Worm (Caenorhabditis elegans): ENCODE results near the gene Y50E8A.2.

The Y50E8A.2 gene

DNA sequence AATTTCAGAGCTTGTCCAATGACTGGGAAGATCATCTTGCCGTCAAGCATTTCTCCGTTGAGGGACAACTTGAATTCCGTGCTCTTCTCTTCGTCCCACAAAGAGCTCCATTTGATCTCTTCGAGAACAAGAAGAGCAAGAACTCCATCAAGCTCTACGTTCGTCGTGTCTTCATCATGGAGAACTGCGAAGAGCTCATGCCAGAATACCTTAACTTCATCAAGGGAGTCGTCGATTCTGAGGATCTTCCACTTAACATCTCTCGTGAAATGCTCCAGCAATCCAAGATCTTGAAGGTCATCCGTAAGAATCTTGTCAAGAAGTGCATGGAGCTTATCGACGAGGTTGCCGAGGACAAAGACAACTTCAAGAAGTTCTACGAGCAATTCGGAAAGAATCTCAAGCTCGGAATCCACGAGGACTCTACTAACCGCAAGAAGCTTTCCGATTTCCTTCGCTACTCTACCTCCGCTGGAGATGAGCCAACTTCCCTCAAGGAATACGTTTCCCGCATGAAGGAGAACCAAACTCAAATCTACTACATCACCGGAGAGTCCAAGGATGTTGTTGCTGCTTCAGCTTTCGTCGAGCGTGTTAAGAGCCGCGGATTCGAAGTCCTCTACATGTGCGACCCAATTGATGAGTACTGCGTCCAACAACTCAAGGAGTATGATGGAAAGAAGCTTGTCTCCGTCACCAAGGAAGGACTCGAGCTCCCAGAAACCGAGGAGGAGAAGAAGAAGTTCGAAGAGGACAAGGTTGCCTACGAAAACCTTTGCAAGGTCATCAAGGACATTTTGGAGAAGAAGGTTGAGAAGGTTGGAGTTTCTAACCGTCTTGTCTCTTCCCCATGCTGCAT lies 41.3 kb downstream of the Y50E8A.2 start:
- peak; percentile 5 for TF ChIP-seq ztf-4 (tag; optimal IDR thresholded peaks at IDR 0.05)
- no peak for TF ChIP-seq elt-2 (tag; optimal IDR thresholded peaks at IDR 0.05)
- TF ChIP-seq nfya-1 (tag; optimal IDR thresholded peaks at IDR 0.05; ENCODE audit: insufficient read depth), result peak; percentile 25
- no peak for TF ChIP-seq skn-1 (tag; optimal IDR thresholded peaks at IDR 0.05)
- TF ChIP-seq nhr-23 (tag; optimal IDR thresholded peaks at IDR 0.05), result no peak
- TF ChIP-seq nhr-43 (tag; optimal IDR thresholded peaks at IDR 0.05; ENCODE audit: poor library complexity, severe bottlenecking), result no peak
- TF ChIP-seq ceh-28 (tag; optimal IDR thresholded peaks at IDR 0.05), result no peak
- TF ChIP-seq nhr-12 (tag; optimal IDR thresholded peaks at IDR 0.05), result no peak
- TF ChIP-seq sea-2 (GFP tag; optimal IDR thresholded peaks at IDR 0.05), result no peak
- TF ChIP-seq aly-2 (tag; optimal IDR thresholded peaks at IDR 0.05), result no peak
- TF ChIP-seq daf-12 (tag; optimal IDR thresholded peaks at IDR 0.05), result no peak
- no peak for TF ChIP-seq lsy-12 (tag; optimal IDR thresholded peaks at IDR 0.05)
- no peak for TF ChIP-seq zag-1 (tag; optimal IDR thresholded peaks at IDR 0.05)
- no peak for TF ChIP-seq tbx-2 (tag; optimal IDR thresholded peaks at IDR 0.05)
- TF ChIP-seq nhr-76 (tag; optimal IDR thresholded peaks at IDR 0.05), result no peak
- no peak for TF ChIP-seq nhr-28 (tag; optimal IDR thresholded peaks at IDR 0.05)
- no peak for TF ChIP-seq ZK546.5 (tag; optimal IDR thresholded peaks at IDR 0.05)
- TF ChIP-seq ceh-82 (tag; optimal IDR thresholded peaks at IDR 0.05), result no peak
- TF ChIP-seq pha-4 (tag; optimal IDR thresholded peaks at IDR 0.05), result peak; percentile 16
- TF ChIP-seq fos-1 (tag; optimal IDR thresholded peaks at IDR 0.05), result no peak
- TF ChIP-seq lin-15B (tag; optimal IDR thresholded peaks at IDR 0.05), result no peak
- no peak for TF ChIP-seq hmg-11 (tag; optimal IDR thresholded peaks at IDR 0.05)
- no peak for TF ChIP-seq jun-1 (tag; optimal IDR thresholded peaks at IDR 0.05)
- TF ChIP-seq nhr-77 (tag; optimal IDR thresholded peaks at IDR 0.05), result no peak
- TF ChIP-seq ama-1 (optimal IDR thresholded peaks at IDR 0.05), result peak; percentile 91
- TF ChIP-seq elt-3 (tag; optimal IDR thresholded peaks at IDR 0.05), result no peak
- TF ChIP-seq pqm-1 (tag; optimal IDR thresholded peaks at IDR 0.05), result no peak
- TF ChIP-seq fkh-2 (tag; optimal IDR thresholded peaks at IDR 0.05), result no peak

ce11 chrV:14686231-14687105 lies 42.2 kb downstream of the Y50E8A.2 start:
- TF ChIP-seq snpc-4 (tag; optimal IDR thresholded peaks at IDR 0.05), result peak; percentile 3
- TF ChIP-seq jun-1 (tag; optimal IDR thresholded peaks at IDR 0.05), result no peak
- no peak for TF ChIP-seq ZK546.5 (tag; optimal IDR thresholded peaks at IDR 0.05)
- no peak for TF ChIP-seq aly-2 (tag; optimal IDR thresholded peaks at IDR 0.05)
- no peak for TF ChIP-seq tbx-2 (tag; optimal IDR thresholded peaks at IDR 0.05)
- TF ChIP-seq lsy-12 (tag; optimal IDR thresholded peaks at IDR 0.05), result no peak
- peak; percentile 11 for TF ChIP-seq nhr-25 (tag; optimal IDR thresholded peaks at IDR 0.05)
- no peak for TF ChIP-seq fos-1 (tag; optimal IDR thresholded peaks at IDR 0.05)
- TF ChIP-seq pqm-1 (tag; optimal IDR thresholded peaks at IDR 0.05), result no peak
- TF ChIP-seq fkh-2 (tag; optimal IDR thresholded peaks at IDR 0.05), result no peak
- no peak for TF ChIP-seq pha-4 (tag; optimal IDR thresholded peaks at IDR 0.05)
- TF ChIP-seq nhr-67 (tag; optimal IDR thresholded peaks at IDR 0.05), result no peak
- TF ChIP-seq ama-1 (optimal IDR thresholded peaks at IDR 0.05), result peak; percentile 93
- no peak for TF ChIP-seq nhr-12 (tag; optimal IDR thresholded peaks at IDR 0.05)
- no peak for TF ChIP-seq sea-2 (GFP tag; optimal IDR thresholded peaks at IDR 0.05)

ce11 chrV:14685435-14686058 lies 43.1 kb downstream of the Y50E8A.2 start, which contains the start of gene C47E8.4:
TSS of gene C47E8.4 (minus strand) at chrV:14685485.
- TF ChIP-seq elt-3 (tag; optimal IDR thresholded peaks at IDR 0.05) (peak in 1 of 3 experiments; percentile 52), nhr-28 (tag; optimal IDR thresholded peaks at IDR 0.05) (peak; percentile 61), R02D3.7 (tag; optimal IDR thresholded peaks at IDR 0.05) (peak; percentile 89), sea-2 (GFP tag; optimal IDR thresholded peaks at IDR 0.05) (no peak), nhr-67 (tag; optimal IDR thresholded peaks at IDR 0.05) (peak; percentile 19), nhr-76 (tag; optimal IDR thresholded peaks at IDR 0.05) (peak; percentile 66), ceh-9 (tag; optimal IDR thresholded peaks at IDR 0.05) (no peak), nhr-43 (tag; optimal IDR thresholded peaks at IDR 0.05; ENCODE audit: poor library complexity, severe bottlenecking) (peak; percentile 98), pha-4 (tag; optimal IDR thresholded peaks at IDR 0.05) (peak; percentile 98), aly-2 (tag; optimal IDR thresholded peaks at IDR 0.05) (no peak), nhr-25 (tag; optimal IDR thresholded peaks at IDR 0.05) (peak; percentile 98), lsy-12 (tag; optimal IDR thresholded peaks at IDR 0.05) (peak; percentile 99), elt-1 (tag; optimal IDR thresholded peaks at IDR 0.05) (peak; percentile 80), egl-27 (tag; optimal IDR thresholded peaks at IDR 0.05) (peak; percentile 84), ceh-16 (tag; optimal IDR thresholded peaks at IDR 0.05) (no peak), fkh-10 (GFP tag; optimal IDR thresholded peaks at IDR 0.05) (peak; percentile 98), nhr-237 (tag; optimal IDR thresholded peaks at IDR 0.05) (peak; percentile 30), fos-1 (tag; optimal IDR thresholded peaks at IDR 0.05) (peak; percentile 67), nhr-77 (tag; optimal IDR thresholded peaks at IDR 0.05) (peak; percentile 89), nhr-11 (tag; optimal IDR thresholded peaks at IDR 0.05) (peak; percentile 93), egl-5 (tag; optimal IDR thresholded peaks at IDR 0.05) (peak; percentile 94), daf-12 (tag; optimal IDR thresholded peaks at IDR 0.05) (peak; percentile 57), mml-1 (tag; optimal IDR thresholded peaks at IDR 0.05) (no peak), fkh-2 (tag; optimal IDR thresholded peaks at IDR 0.05) (no peak), tbx-2 (tag; optimal IDR thresholded peaks at IDR 0.05) (peak; percentile 95), lin-15B (tag; optimal IDR thresholded peaks at IDR 0.05) (peak; percentile 100), ceh-82 (tag; optimal IDR thresholded peaks at IDR 0.05) (peak; percentile 72), pqm-1 (tag; optimal IDR thresholded peaks at IDR 0.05) (peak; percentile 86), ama-1 (optimal IDR thresholded peaks at IDR 0.05) (peak; percentile 91), hmg-11 (tag; optimal IDR thresholded peaks at IDR 0.05) (peak; percentile 83)
